Fruit fly (Drosophila melanogaster): ENCODE data around the gene Hecw.

DNA sequence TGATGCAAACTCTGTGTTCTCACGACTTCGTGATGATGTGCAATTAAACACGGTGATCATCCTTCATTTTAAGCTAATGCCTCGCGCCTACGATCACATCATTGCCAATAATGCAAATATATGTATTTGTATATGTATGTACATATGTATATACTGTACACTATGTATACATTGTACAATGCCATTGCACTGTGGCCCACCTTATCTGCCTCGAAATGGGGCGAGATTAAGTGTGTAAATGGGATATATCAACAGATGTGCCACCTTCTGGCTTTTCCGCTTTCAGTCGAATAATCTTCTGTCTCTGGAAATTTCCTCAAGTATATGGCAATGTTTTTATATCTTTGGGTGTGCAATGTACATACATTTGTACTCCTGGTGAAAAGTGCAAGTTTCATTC, 36.1 kb downstream of the Hecw start:
- no peak for TF ChIP-seq Hr96 (GFP tag; optimal IDR thresholded peaks at IDR 0.05)
- TF ChIP-seq kay (GFP tag; ENCODE audit: borderline replicate concordance): peak; percentile 41
- no peak for TF ChIP-seq CG14711 (tag; optimal IDR thresholded peaks at IDR 0.05)
- TF ChIP-seq Crg-1 (GFP tag; optimal IDR thresholded peaks at IDR 0.05): no peak
- no peak for TF ChIP-seq toe (GFP tag; optimal IDR thresholded peaks at IDR 0.05)
- no peak for TF ChIP-seq tj (GFP tag; optimal IDR thresholded peaks at IDR 0.05)
- no peak for TF ChIP-seq CG33017 (tag; optimal IDR thresholded peaks at IDR 0.05)
